Fruit fly (Drosophila melanogaster) whole organism, embryonic: ENCODE results near the gene CG7408.

ENCODE experiments used
- Awh ChIP-seq: fragments of 200-800 bp; sonication (Bioruptor generic); IDR thresholded peaks from 2 replicates; pipeline ENCODE4, ENCODE4 v1.3.6; 2022; ENCODE audit warnings: missing biosample characterization, missing genetic modification characterization
- B-H2 ChIP-seq: fragments of 200-800 bp; sonication (Bioruptor generic); optimal IDR thresholded peaks from 2 replicates; lab custom pipeline; 2018; ENCODE audit warnings: missing biosample characterization, mild to moderate bottlenecking, missing genetic modification characterization
- CG10654 ChIP-seq: fragments of 200-800 bp; sonication (Bioruptor generic); optimal IDR thresholded peaks from 2 replicates; lab custom pipeline; 2016; ENCODE audit warnings: missing biosample characterization, missing genetic modification characterization
- CG11085 ChIP-seq: fragments of 200-800 bp; sonication (Bioruptor generic); IDR thresholded peaks from 2 replicates; pipeline ENCODE4 v1.3.6; 2022; ENCODE audit warnings: missing biosample characterization, missing genetic modification characterization
- CG11093 ChIP-seq: fragments of 200-800 bp; sonication (Bioruptor generic); IDR thresholded peaks from 3 replicates; pipeline ENCODE4 v1.3.6; 2022; ENCODE audit warnings: missing biosample characterization, missing genetic modification characterization
- CG11247 ChIP-seq: fragments of 200-800 bp; sonication (Bioruptor generic); IDR thresholded peaks from 2 replicates; pipeline ENCODE4 v1.3.6; 2022; ENCODE audit warnings: missing biosample characterization, missing genetic modification characterization
- CG11560 ChIP-seq: fragments of 200-800 bp; sonication (Bioruptor generic); IDR thresholded peaks from 3 replicates; pipeline ENCODE4 v1.3.6; 2022; ENCODE audit warnings: missing biosample characterization, missing genetic modification characterization
- CG12104 ChIP-seq: fragments of 200-800 bp; sonication (Bioruptor generic); optimal IDR thresholded peaks from 3 replicates; lab custom pipeline; 2016; ENCODE audit warnings: missing biosample characterization, missing genetic modification characterization
- CG12769 ChIP-seq: fragments of 200-800 bp; sonication (Bioruptor generic); optimal IDR thresholded peaks from 2 replicates; lab custom pipeline; 2019; ENCODE audit warnings: missing biosample characterization, mild to moderate bottlenecking, missing genetic modification characterization, moderate library complexity
- CG13894 ChIP-seq: fragments of 200-800 bp; sonication (Bioruptor generic); optimal IDR thresholded peaks from 3 replicates; lab custom pipeline; 2018; ENCODE audit warnings: missing biosample characterization, mild to moderate bottlenecking, missing genetic modification characterization, moderate library complexity
- CG14441 ChIP-seq: fragments of 200-800 bp; sonication (Bioruptor generic); IDR thresholded peaks from 2 replicates; pipeline ENCODE4 v1.3.6; 2022; ENCODE audit warnings: missing biosample characterization, missing genetic modification characterization
- CG14860 ChIP-seq: fragments of 200-800 bp; sonication (Bioruptor generic); IDR thresholded peaks from 3 replicates; pipeline ENCODE4 v1.3.6; 2022; ENCODE audit warnings: missing biosample characterization, missing genetic modification characterization; ENCODE audit not compliant: partially characterized antibody
- CG2202 ChIP-seq: fragments of 200-800 bp; sonication (Bioruptor generic); optimal IDR thresholded peaks from 2 replicates; lab custom pipeline; 2018; ENCODE audit warnings: missing biosample characterization, mild to moderate bottlenecking, missing genetic modification characterization
- CG5180 ChIP-seq: fragments of 200-800 bp; sonication (Bioruptor generic); optimal IDR thresholded peaks from 3 replicates; lab custom pipeline; 2017; ENCODE audit warnings: missing biosample characterization, missing genetic modification characterization, mild to moderate bottlenecking, moderate library complexity, missing genetic modification reagents
- CG5953 ChIP-seq: fragments of 200-800 bp; sonication (Bioruptor generic); IDR thresholded peaks from 2 replicates; pipeline ENCODE4 v1.3.6; 2022; ENCODE audit warnings: missing biosample characterization, missing genetic modification characterization
- CG6175 ChIP-seq: fragments of 200-800 bp; sonication (Bioruptor generic); IDR thresholded peaks from 3 replicates; pipeline ENCODE4 v1.3.6; 2022; ENCODE audit warnings: missing biosample characterization, missing genetic modification characterization
- CG7928 ChIP-seq: fragments of 200-800 bp; sonication (Bioruptor generic); optimal IDR thresholded peaks from 2 replicates; lab custom pipeline; 2017; ENCODE audit warnings: missing biosample characterization, mild to moderate bottlenecking, missing genetic modification characterization
- CG9215 ChIP-seq: fragments of 200-800 bp; sonication (Bioruptor generic); IDR thresholded peaks from 2 replicates; pipeline ENCODE4 v1.3.6; 2022; ENCODE audit warnings: missing biosample characterization, missing genetic modification characterization
- D19B ChIP-seq: fragments of 200-800 bp; sonication (Bioruptor generic); optimal IDR thresholded peaks from 2 replicates; lab custom pipeline; 2017; ENCODE audit warnings: missing biosample characterization, mild to moderate bottlenecking, missing genetic modification characterization
- Elba2 ChIP-seq: fragments of 200-800 bp; sonication (Bioruptor generic); optimal IDR thresholded peaks from 3 replicates; lab custom pipeline; 2016; ENCODE audit warnings: missing biosample characterization, missing genetic modification characterization
- Ets65A ChIP-seq: fragments of 200-800 bp; sonication (Bioruptor generic); peaks from one replicate; lab custom pipeline; 2016; ENCODE audit warnings: missing biosample characterization, missing genetic modification characterization
- Hr3 ChIP-seq: fragments of 200-800 bp; sonication (Bioruptor generic); optimal IDR thresholded peaks from 3 replicates; lab custom pipeline; 2016; ENCODE audit warnings: missing biosample characterization, missing genetic modification characterization
- Hr51 ChIP-seq, 2 experiments: fragments of 200-800 bp; sonication (Bioruptor generic); optimal IDR thresholded peaks; 2 replicates in 1 of 2; 3 replicates in 1 of 2; lab custom pipeline; 2016 to 2018; ENCODE audit warnings: missing biosample characterization in 2 of 2, missing genetic modification characterization in 2 of 2, mild to moderate bottlenecking in 1 of 2, moderate library complexity in 1 of 2
- Lhr ChIP-seq: fragments of 200-800 bp; sonication (Bioruptor generic); optimal IDR thresholded peaks from 3 replicates; lab custom pipeline; 2017; ENCODE audit warnings: mild to moderate bottlenecking, missing biosample characterization, missing genetic modification reagents, missing genetic modification characterization
- Med ChIP-seq: fragments of 200-800 bp; sonication (Bioruptor generic); peaks from one replicate; lab custom pipeline; 2016; ENCODE audit warnings: missing biosample characterization, missing genetic modification characterization, mild to moderate bottlenecking, inconsistent platforms, moderate library complexity
- Trl ChIP-seq, 3 experiments: fragments of >200 bp in 2 of 3; fragments of 200-800 bp in 1 of 3; sonication (Bioruptor generic) in 1 of 3; optimal IDR thresholded peaks; 2 replicates in 1 of 3; 3 replicates in 2 of 3; lab custom pipeline; 2016 to 2017; ENCODE audit warnings: missing biosample characterization in 1 of 3, missing genetic modification characterization in 1 of 3
- chinmo ChIP-seq: fragments of 200-800 bp; sonication (Bioruptor generic); IDR thresholded peaks from 4 replicates; pipeline ENCODE4 v1.3.6; 2022; ENCODE audit warnings: missing biosample characterization, missing genetic modification characterization; ENCODE audit not compliant: partially characterized antibody
- cwo ChIP-seq: fragments of 200-800 bp; sonication (Bioruptor generic); optimal IDR thresholded peaks from 3 replicates; lab custom pipeline; 2017; ENCODE audit warnings: missing biosample characterization, missing genetic modification characterization, mild to moderate bottlenecking, moderate library complexity, missing genetic modification reagents
- dimm ChIP-seq: fragments of 200-800 bp; sonication (Bioruptor generic); IDR thresholded peaks from 2 replicates; pipeline ENCODE4 v1.3.6; 2022; ENCODE audit warnings: missing biosample characterization, missing genetic modification characterization
- ftz-f1 ChIP-seq: fragments of 200-800 bp; sonication (Bioruptor generic); optimal IDR thresholded peaks from 2 replicates; lab custom pipeline; 2016; ENCODE audit warnings: missing biosample characterization, missing genetic modification characterization
- gfzf ChIP-seq: fragments of 200-800 bp; sonication (Bioruptor generic); optimal IDR thresholded peaks from 2 replicates; lab custom pipeline; 2016; ENCODE audit warnings: missing biosample characterization, mild to moderate bottlenecking, missing genetic modification characterization, moderate library complexity
- gro ChIP-seq: fragments of 200-800 bp; sonication (Bioruptor generic); optimal IDR thresholded peaks from 2 replicates; lab custom pipeline; 2016; ENCODE audit warnings: missing biosample characterization, missing genetic modification characterization
- insv ChIP-seq, 2 experiments: fragments of 200-800 bp; sonication (Bioruptor generic); optimal IDR thresholded peaks; 3 replicates each; lab custom pipeline; 2016 to 2018; ENCODE audit warnings: missing biosample characterization in 2 of 2, missing genetic modification characterization in 2 of 2
- kni ChIP-seq: fragments of 200-800 bp; sonication (Bioruptor generic); optimal IDR thresholded peaks from 3 replicates; lab custom pipeline; 2017; ENCODE audit warnings: mild to moderate bottlenecking, missing biosample characterization, missing genetic modification reagents, missing genetic modification characterization
- luna ChIP-seq: fragments of 200-800 bp; sonication (Bioruptor generic); optimal IDR thresholded peaks from 2 replicates; lab custom pipeline; 2016; ENCODE audit warnings: missing biosample characterization, missing genetic modification characterization
- nom ChIP-seq: fragments of 200-800 bp; sonication (Bioruptor generic); optimal IDR thresholded peaks from 2 replicates; lab custom pipeline; 2017; ENCODE audit warnings: missing biosample characterization, missing genetic modification characterization, mild to moderate bottlenecking, moderate library complexity, missing genetic modification reagents
- sd ChIP-seq: fragments of 200-800 bp; sonication (Bioruptor generic); optimal IDR thresholded peaks from 3 replicates; lab custom pipeline; 2018; ENCODE audit warnings: missing biosample characterization, mild to moderate bottlenecking, missing genetic modification characterization, moderate library complexity
- slou ChIP-seq: fragments of 200-800 bp; sonication (Bioruptor generic); optimal IDR thresholded peaks from 3 replicates; lab custom pipeline; 2016; ENCODE audit warnings: missing biosample characterization, missing genetic modification characterization
- unc-4 ChIP-seq: fragments of 200-800 bp; sonication (Bioruptor generic); IDR thresholded peaks from 2 replicates; pipeline ENCODE4 v1.3.6; 2022; ENCODE audit warnings: missing biosample characterization, missing genetic modification characterization; ENCODE audit not compliant: partially characterized antibody
- vvl ChIP-seq: fragments of 200-800 bp; sonication (Bioruptor generic); IDR thresholded peaks from 2 replicates; pipeline ENCODE4 v1.3.6; 2022; ENCODE audit warnings: missing biosample characterization, missing genetic modification characterization
- wor ChIP-seq: fragments of 200-800 bp; sonication (Bioruptor generic); IDR thresholded peaks from 2 replicates; pipeline ENCODE4 v1.3.6; 2022; ENCODE audit warnings: missing biosample characterization, missing genetic modification characterization

CG7408 gene

dm6 chr3L:17915792-17916540 is 37.1 kb downstream of the CG7408 start (continued):
- TF ChIP-seq CG5953 (GFP tag; lab: Robert Waterston, UW) (no peak), insv (GFP tag; optimal IDR thresholded peaks at IDR 0.05; lab: Kevin White, UChicago) (no peak), CG9215 (no peak), CG6175 (GFP tag; lab: Robert Waterston, UW) (no peak), gfzf (GFP tag; lab: Kevin White, UChicago) (no peak), CG12769 (tag; lab: Kevin White, UChicago) (peak; percentile 65), CG5180 (GFP tag; lab: Kevin White, UChicago) (no peak), CG11560 (tag; lab: Robert Waterston, UW) (no peak), Elba2 (GFP tag; lab: Kevin White, UChicago) (no peak), dimm (no peak), kni (no peak), CG11093 (GFP tag; lab: Robert Waterston, UW) (no peak), Trl (optimal IDR thresholded peaks at IDR 0.05; lab: Kevin White, UChicago) (no peak), Trl (GFP tag; optimal IDR thresholded peaks at IDR 0.05; lab: Kevin White, UChicago) (no peak), CG12104 (GFP tag; lab: Kevin White, UChicago) (no peak), Med (peak; percentile 35), CG7928 (no peak), luna (GFP tag; lab: Kevin White, UChicago) (no peak), CG11085 (GFP tag; lab: Robert Waterston, UW) (no peak), CG14860 (GFP tag; lab: Robert Waterston, UW) (peak; percentile 43; the same call in 2 of the 3 replicates), D19B (peak; percentile 55), Hr3 (no peak), CG14441 (GFP tag; lab: Robert Waterston, UW) (no peak), CG11247 (GFP tag; lab: Robert Waterston, UW) (no peak), wor (no peak), unc-4 (GFP tag; lab: Robert Waterston, UW) (no peak), slou (no peak)
- TF ChIP-seq, all 482 proteins: peak for 25

dm6 chr3L:17917687-17918434 is 39.0 kb downstream of the CG7408 start:
- peak; percentile 15 for TF ChIP-seq nom (GFP tag; lab: Kevin White, UChicago)
- TF ChIP-seq CG10654 (GFP tag; lab: Kevin White, UChicago), result no peak
- TF ChIP-seq Ets65A (GFP tag; lab: Kevin White, UChicago), result peak; percentile 56

dm6 chr3L:17921462-17921861 is 42.6 kb downstream of the CG7408 start:
- no peak for TF ChIP-seq CG2202 (tag; lab: Kevin White, UChicago)
- TF ChIP-seq ftz-f1 (GFP tag; lab: Kevin White, UChicago), result peak; percentile 62

dm6 chr3L:17922182-17923102 is 43.5 kb downstream of the CG7408 start:
- TF ChIP-seq gro (GFP tag; lab: Kevin White, UChicago) (peak; percentile 18), CG13894 (tag; lab: Kevin White, UChicago) (peak; percentile 21), Elba2 (GFP tag; lab: Kevin White, UChicago) (peak; percentile 15), B-H2 (peak; percentile 11), vvl (peak; percentile 73), chinmo (peak; percentile 79; the same call in 3 of the 4 replicates), Lhr (GFP tag; lab: Kevin White, UChicago) (no peak), cwo (GFP tag; lab: Kevin White, UChicago) (peak; percentile 69), Med (peak; percentile 80), sd (tag; lab: Kevin White, UChicago) (peak; percentile 14), Hr51 (GFP tag; optimal IDR thresholded peaks at IDR 0.05; lab: Kevin White, UChicago) (no peak), Awh (GFP tag; lab: Robert Waterston, UW) (peak; percentile 93)
